Worm (Caenorhabditis elegans): ENCODE data around the gene B0336.13.

DNA sequence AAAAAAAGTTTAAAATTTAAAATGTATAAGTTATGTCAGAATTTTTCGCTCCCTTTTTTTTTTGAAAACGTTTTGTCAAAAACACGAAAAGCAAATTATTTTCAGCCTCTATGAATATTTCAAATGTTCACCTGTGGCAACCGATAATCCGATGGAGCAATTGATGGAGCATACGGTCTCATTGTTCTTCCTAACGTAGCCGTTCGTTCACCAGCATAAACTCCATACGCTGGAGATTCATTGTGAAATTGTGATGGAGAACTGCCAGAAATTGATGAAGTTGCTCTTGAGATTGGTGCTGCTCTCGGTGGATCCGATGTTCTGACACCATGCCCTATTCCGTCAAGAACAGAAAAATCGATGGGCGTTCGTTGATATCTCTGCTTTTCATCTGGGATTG lies 2.0 kb upstream of the B0336.13 start:
- no peak for TF ChIP-seq W03F9.2 (tag; optimal IDR thresholded peaks at IDR 0.05)
- TF ChIP-seq him-1 (tag; optimal IDR thresholded peaks at IDR 0.05) = no peak
